Fruit fly (Drosophila melanogaster): ENCODE data around the gene Mkrn1.

Gene Mkrn1

dm6 chr3L:21483837-21484236 is 49.7 kb downstream of the Mkrn1 start (continued):
- TF ChIP-seq tna (GFP tag; IDR thresholded peaks at IDR 0.05; ENCODE audit: partially characterized antibody) (peak; percentile 13; the same call in 1 of the 2 replicates), HLHmδ (GFP tag; optimal IDR thresholded peaks at IDR 0.05) (no peak), fu2 (GFP tag; optimal IDR thresholded peaks at IDR 0.05) (peak; percentile 19), CG9932 (GFP tag; IDR thresholded peaks at IDR 0.05) (no peak; the same call in none of the 2 replicates), CG8944 (GFP tag; optimal IDR thresholded peaks at IDR 0.05) (peak; percentile 3), CG11247 (GFP tag; IDR thresholded peaks at IDR 0.05) (no peak), crol (GFP tag; IDR thresholded peaks at IDR 0.05) (no peak), CG15479 (GFP tag; optimal IDR thresholded peaks at IDR 0.05) (no peak), croc (GFP tag; conservative IDR thresholded peaks at IDR 0.05) (no peak), CG1529 (GFP tag; optimal IDR thresholded peaks at IDR 0.05) (no peak), CG8089 (GFP tag; optimal IDR thresholded peaks at IDR 0.05) (peak; percentile 9), pfk (GFP tag; optimal IDR thresholded peaks at IDR 0.05) (peak; percentile 76), B-H1 (GFP tag; IDR thresholded peaks at IDR 0.05) (no peak), CG6854 (GFP tag; optimal IDR thresholded peaks at IDR 0.05) (no peak), CG13296 (GFP tag; optimal IDR thresholded peaks at IDR 0.05) (no peak), shn (GFP tag; optimal IDR thresholded peaks at IDR 0.05) (peak; percentile 15), CG12744 (GFP tag; optimal IDR thresholded peaks at IDR 0.05) (peak; percentile 1), kah (GFP tag; optimal IDR thresholded peaks at IDR 0.05) (no peak), lola (GFP tag; optimal IDR thresholded peaks at IDR 0.05) (peak in 1 of 3 experiments; percentile 6), toy (GFP tag; IDR thresholded peaks at IDR 0.05) (no peak), salm (tag; optimal IDR thresholded peaks at IDR 0.05) (no peak), insv (GFP tag; optimal IDR thresholded peaks at IDR 0.05) (peak; percentile 50 to 98), CG30020 (tag; optimal IDR thresholded peaks at IDR 0.05) (no peak), CG15514 (GFP tag; optimal IDR thresholded peaks at IDR 0.05) (peak; percentile 46), CG2129 (GFP tag; IDR thresholded peaks at IDR 0.05; ENCODE audit: partially characterized antibody) (no peak), CG16813 (GFP tag; IDR thresholded peaks at IDR 0.05; ENCODE audit: partially characterized antibody) (no peak), luna (GFP tag; optimal IDR thresholded peaks at IDR 0.05) (no peak), maf-S (GFP tag; optimal IDR thresholded peaks at IDR 0.05) (no peak), zen (tag; optimal IDR thresholded peaks at IDR 0.05) (peak; percentile 61), Dip3 (GFP tag; optimal IDR thresholded peaks at IDR 0.05) (no peak), zfh1 (GFP tag; IDR thresholded peaks at IDR 0.05) (no peak), Aef1 (GFP tag; IDR thresholded peaks at IDR 0.05) (no peak), CG32532 (GFP tag; IDR thresholded peaks at IDR 0.05) (peak; percentile 56; the same call in 1 of the 2 replicates), HmgD (GFP tag; optimal IDR thresholded peaks at IDR 0.05) (peak; percentile 87), sima (GFP tag; optimal IDR thresholded peaks at IDR 0.05) (no peak), tgo (GFP tag; IDR thresholded peaks at IDR 0.05) (no peak), BtbVII (GFP tag; optimal IDR thresholded peaks at IDR 0.05) (no peak), Gug (GFP tag; IDR thresholded peaks at IDR 0.05) (no peak), CG1603 (tag; optimal IDR thresholded peaks at IDR 0.05) (peak; percentile 63), dati (GFP tag; IDR thresholded peaks at IDR 0.05) (no peak), Opbp (GFP tag; IDR thresholded peaks at IDR 0.05; ENCODE audit: partially characterized antibody) (no peak), chm (GFP tag; IDR thresholded peaks at IDR 0.05) (no peak), az2 (GFP tag; optimal IDR thresholded peaks at IDR 0.05) (no peak), ham (GFP tag; IDR thresholded peaks at IDR 0.05) (no peak), prd (optimal IDR thresholded peaks at IDR 0.05) (no peak), prd (GFP tag; IDR thresholded peaks at IDR 0.05) (no peak), CG8478 (optimal IDR thresholded peaks at IDR 0.05) (peak; percentile 5), cas (GFP tag; IDR thresholded peaks at IDR 0.05) (no peak), bcd (GFP tag; optimal IDR thresholded peaks at IDR 0.05) (no peak), CG34376 (GFP tag; optimal IDR thresholded peaks at IDR 0.05) (no peak), cato (GFP tag; optimal IDR thresholded peaks at IDR 0.05; ENCODE audit: borderline replicate concordance) (no peak), Ssrp (tag; optimal IDR thresholded peaks at IDR 0.05) (no peak)

All from whole organism, embryonic.